Fruit fly (Drosophila melanogaster): ENCODE measurements around the gene Top2.

DNA sequence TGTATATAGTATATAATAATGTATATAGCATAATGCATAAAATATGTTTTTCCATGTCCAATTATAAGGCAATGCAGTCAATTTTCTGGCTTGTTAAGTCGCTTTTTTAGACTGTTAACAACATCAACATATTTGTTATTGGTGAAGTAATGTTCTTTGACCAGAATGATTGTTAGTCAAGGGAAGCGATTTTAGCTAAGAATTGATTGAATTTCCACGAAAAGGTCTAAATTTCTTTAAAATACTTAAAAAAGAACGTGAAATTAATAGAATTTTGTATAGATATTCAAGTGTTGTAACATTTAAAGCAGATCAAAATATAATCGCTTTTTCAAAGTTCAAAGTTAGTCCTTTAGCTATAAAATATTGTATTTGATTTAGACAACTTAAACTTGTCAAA is 10.1 kb upstream of the Top2 start:
- TF ChIP-seq Hr39 (GFP tag; optimal IDR thresholded peaks at IDR 0.05), result no peak
- no peak for TF ChIP-seq Lpt (GFP tag; optimal IDR thresholded peaks at IDR 0.05)
- no peak for TF ChIP-seq vri (GFP tag; optimal IDR thresholded peaks at IDR 0.05)
- no peak for TF ChIP-seq Eip75B (GFP tag; optimal IDR thresholded peaks at IDR 0.05)
- no peak for TF ChIP-seq dsx (GFP tag; optimal IDR thresholded peaks at IDR 0.05; ENCODE audit: poor library complexity, severe bottlenecking)
- TF ChIP-seq CG11294 (GFP tag; IDR thresholded peaks at IDR 0.05), result no peak
- TF ChIP-seq CG6808 (GFP tag; optimal IDR thresholded peaks at IDR 0.05), result no peak
- no peak for TF ChIP-seq Sox102F (GFP tag; optimal IDR thresholded peaks at IDR 0.05)
- peak; percentile 1 for TF ChIP-seq pdm3 (GFP tag; optimal IDR thresholded peaks at IDR 0.05)
- TF ChIP-seq Met (GFP tag; optimal IDR thresholded peaks at IDR 0.05), result no peak
- TF ChIP-seq acj6 (GFP tag; optimal IDR thresholded peaks at IDR 0.05), result no peak
- peak; percentile 17 for TF ChIP-seq OdsH (GFP tag; optimal IDR thresholded peaks at IDR 0.05)
- no peak for TF ChIP-seq CG34406 (GFP tag; optimal IDR thresholded peaks at IDR 0.05)

All from whole organism, prepupa.